Worm (Caenorhabditis elegans) whole organism, L4/young adult: ENCODE data around the gene C18F10.2.

Source experiments
- W03F9.2 ChIP-seq: fragments of 150-350 bp; optimal IDR thresholded peaks from 2 replicates; lab custom pipeline; 2014; ENCODE audit warnings: missing biosample characterization, missing genetic modification characterization
- dao-5 ChIP-seq: sonication (generic microtip); optimal IDR thresholded peaks from 2 replicates; lab custom pipeline; 2016; ENCODE audit warnings: missing genotype, missing genetic modification characterization, moderate library complexity, missing compliant biosample characterization
- him-1 ChIP-seq: sonication (generic microtip); optimal IDR thresholded peaks from 2 replicates; lab custom pipeline; 2016; ENCODE audit warnings: missing genotype, missing genetic modification reagents, missing genetic modification characterization, missing compliant biosample characterization

Gene C18F10.2

ce11 chrIII:6268061-6268460 is 4.9 kb upstream of the C18F10.2 start, which contains the start of gene srg-7:
TSS of gene srg-7 (minus strand) at chrIII:6268161.
- TF ChIP-seq dao-5 (tag; lab: Kevin White, UChicago) (no peak), him-1 (tag; lab: Kevin White, UChicago) (no peak), W03F9.2 (tag; lab: Kevin White, UChicago) (no peak)

ce11 chrIII:6270277-6270676 is 2.7 kb upstream of the C18F10.2 start, which contains the start of gene srg-3:
TSS of gene srg-3 (minus strand) at chrIII:6270377.
- TF ChIP-seq him-1 (tag; lab: Kevin White, UChicago) (no peak), dao-5 (tag; lab: Kevin White, UChicago) (no peak)

ce11 chrIII:6278301-6278827 is 5.4 kb downstream of the C18F10.2 start, which contains the start of gene C18F10.7:
TSS of gene C18F10.7 (minus strand) at chrIII:6278351.
- TF ChIP-seq him-1 (tag; lab: Kevin White, UChicago) (no peak), W03F9.2 (tag; lab: Kevin White, UChicago) (peak; percentile 80)

- TF ChIP-seq W03F9.2 (tag; lab: Kevin White, UChicago), result no peak
- TF ChIP-seq dao-5 (tag; lab: Kevin White, UChicago), result no peak
- TF ChIP-seq him-1 (tag; lab: Kevin White, UChicago), result no peak
These were observed 6.5 kb downstream of the C18F10.2 start for ce11 chrIII:6279453-6279852.

- TF ChIP-seq W03F9.2 (tag; lab: Kevin White, UChicago) (peak; percentile 69), him-1 (tag; lab: Kevin White, UChicago) (peak; percentile 46), dao-5 (tag; lab: Kevin White, UChicago) (peak; percentile 23)
These were observed 7.2 kb downstream of the C18F10.2 start, which contains the start of gene hmg-1.2 for ce11 chrIII:6280070-6280596. TSS of gene hmg-1.2 (plus strand) at chrIII:6280380.

ce11 chrIII:6283024-6283423 is 10.1 kb downstream of the C18F10.2 start:
- TF ChIP-seq W03F9.2 (tag; lab: Kevin White, UChicago), result no peak
- no peak for TF ChIP-seq dao-5 (tag; lab: Kevin White, UChicago)
- no peak for TF ChIP-seq him-1 (tag; lab: Kevin White, UChicago)

- TF ChIP-seq dao-5 (tag; lab: Kevin White, UChicago) (no peak), W03F9.2 (tag; lab: Kevin White, UChicago) (no peak), him-1 (tag; lab: Kevin White, UChicago) (no peak)
These were observed 12.9 kb downstream of the C18F10.2 start, which contains the start of gene gadr-3 for ce11 chrIII:6285890-6286289. TSS of gene gadr-3 (minus strand) at chrIII:6285990.

ce11 chrIII:6287195-6287594 is 14.2 kb downstream of the C18F10.2 start, which contains the start of gene F47D12.6:
TSS of gene F47D12.6 (minus strand) at chrIII:6287295.
- TF ChIP-seq dao-5 (tag; lab: Kevin White, UChicago), result no peak
- TF ChIP-seq W03F9.2 (tag; lab: Kevin White, UChicago), result no peak
- no peak for TF ChIP-seq him-1 (tag; lab: Kevin White, UChicago)

- TF ChIP-seq him-1 (tag; lab: Kevin White, UChicago), result no peak
These were observed 16.4 kb downstream of the C18F10.2 start for ce11 chrIII:6289366-6289765.

- no peak for TF ChIP-seq W03F9.2 (tag; lab: Kevin White, UChicago)
- no peak for TF ChIP-seq dao-5 (tag; lab: Kevin White, UChicago)
These were observed 17.7 kb downstream of the C18F10.2 start for ce11 chrIII:6290469-6291182.

- TF ChIP-seq W03F9.2 (tag; lab: Kevin White, UChicago) (no peak), dao-5 (tag; lab: Kevin White, UChicago) (no peak), him-1 (tag; lab: Kevin White, UChicago) (no peak)
These were observed 23.2 kb downstream of the C18F10.2 start, which contains the start of gene F47D12.7 for ce11 chrIII:6295972-6296700. TSS of gene F47D12.7 (minus strand) at chrIII:6296022.

- TF ChIP-seq W03F9.2 (tag; lab: Kevin White, UChicago) (no peak), dao-5 (tag; lab: Kevin White, UChicago) (no peak), him-1 (tag; lab: Kevin White, UChicago) (no peak)
These were observed 24.6 kb downstream of the C18F10.2 start for ce11 chrIII:6297599-6297998.

- TF ChIP-seq W03F9.2 (tag; lab: Kevin White, UChicago) (no peak), dao-5 (tag; lab: Kevin White, UChicago) (no peak), him-1 (tag; lab: Kevin White, UChicago) (no peak)
These were observed 25.2 kb downstream of the C18F10.2 start, which contains the start of gene F47D12.3 for ce11 chrIII:6298131-6298530. TSS of gene F47D12.3 (plus strand) at chrIII:6298461.
